Worm (Caenorhabditis elegans): ENCODE results near the gene Y39B6A.3.

Gene Y39B6A.3

DNA sequence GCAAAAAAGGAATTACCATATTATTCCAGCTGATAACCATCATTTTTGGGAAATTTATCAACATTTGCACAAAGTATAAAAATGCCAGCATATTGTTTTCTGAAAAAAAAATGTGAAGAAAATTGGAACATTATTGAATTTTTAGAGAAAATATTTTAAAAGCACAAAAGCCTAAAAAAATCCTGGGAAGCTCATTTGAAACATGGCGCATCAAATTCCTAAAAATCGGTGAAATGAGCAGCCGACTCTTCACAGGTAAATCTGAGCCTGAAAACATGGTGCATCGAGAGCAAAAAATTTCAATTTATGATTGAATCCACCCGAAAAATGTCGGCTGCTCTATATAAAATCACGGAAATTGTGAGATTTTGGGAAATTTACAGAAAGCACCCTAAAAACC, 40.8 kb downstream of the Y39B6A.3 start, which contains the start of gene Y39B6A.7:
Gene Y39B6A.7, minus strand, starts transcription at position 101 of the 400 bp plus-strand sequence.
- TF ChIP-seq ceh-18 (tag; optimal IDR thresholded peaks at IDR 0.05) (no peak), pax-1 (tag; optimal IDR thresholded peaks at IDR 0.05) (no peak), tbx-2 (tag; optimal IDR thresholded peaks at IDR 0.05) (no peak), unc-42 (tag; optimal IDR thresholded peaks at IDR 0.05) (no peak), fkh-10 (GFP tag; optimal IDR thresholded peaks at IDR 0.05) (no peak), pha-4 (tag; optimal IDR thresholded peaks at IDR 0.05) (no peak), sox-4 (tag; optimal IDR thresholded peaks at IDR 0.05) (no peak), syd-9 (tag; optimal IDR thresholded peaks at IDR 0.05) (no peak), Y22D7AL.16 (tag; optimal IDR thresholded peaks at IDR 0.05) (no peak), C08G9.2 (tag; optimal IDR thresholded peaks at IDR 0.05) (no peak), dmd-4 (tag; optimal IDR thresholded peaks at IDR 0.05; ENCODE audit: borderline replicate concordance) (no peak)

DNA sequence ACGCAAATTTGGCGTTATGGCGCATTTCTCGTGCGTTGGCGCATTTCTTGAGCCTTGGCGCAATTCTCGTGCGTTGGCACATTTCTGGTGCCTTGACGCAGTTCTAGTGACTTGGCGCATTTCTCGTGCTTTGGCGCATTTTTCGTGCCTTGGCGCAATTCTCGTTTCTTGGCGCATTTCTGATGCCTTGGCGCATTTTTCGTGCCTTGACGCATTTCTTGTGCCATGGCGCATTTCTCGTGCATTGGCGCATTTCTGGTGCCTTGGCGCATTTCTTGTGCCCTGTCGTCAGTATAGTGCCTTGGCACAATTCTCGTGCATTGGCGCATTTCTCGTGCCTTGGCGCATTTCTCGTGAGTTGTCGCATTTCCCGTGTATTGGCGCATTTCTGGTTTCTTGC, 41.5 kb downstream of the Y39B6A.3 start:
- TF ChIP-seq K02D7.2 (tag; optimal IDR thresholded peaks at IDR 0.05) (no peak), eyg-1 (tag; optimal IDR thresholded peaks at IDR 0.05) (no peak), mec-3 (tag; optimal IDR thresholded peaks at IDR 0.05; ENCODE audit: borderline replicate concordance) (peak; percentile 64), hlh-6 (tag; optimal IDR thresholded peaks at IDR 0.05) (peak; percentile 16), ets-4 (tag; optimal IDR thresholded peaks at IDR 0.05) (no peak), elt-4 (tag; optimal IDR thresholded peaks at IDR 0.05) (no peak), pha-4 (tag; optimal IDR thresholded peaks at IDR 0.05) (no peak), rnt-1 (tag; optimal IDR thresholded peaks at IDR 0.05) (no peak), tbx-2 (tag; optimal IDR thresholded peaks at IDR 0.05) (no peak)

DNA sequence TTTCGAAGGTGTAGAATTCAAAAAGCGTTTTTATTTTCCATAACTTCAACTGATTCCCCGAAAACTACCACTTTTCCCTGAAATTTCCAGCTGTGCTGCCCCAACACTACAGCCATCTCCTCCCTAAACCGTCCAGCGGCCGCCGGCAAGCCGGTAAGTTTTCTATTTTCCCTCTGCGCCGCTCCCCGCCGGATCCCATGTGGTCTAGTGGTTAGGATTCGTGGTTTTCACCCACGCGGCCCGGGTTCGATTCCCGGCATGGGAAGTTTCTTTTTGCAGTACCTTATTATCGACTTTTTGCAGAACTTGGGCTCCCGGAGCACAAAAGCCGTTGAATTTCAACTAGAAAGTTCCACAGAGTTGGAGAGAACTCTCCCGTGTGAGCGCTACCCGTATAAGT, 47.2 kb downstream of the Y39B6A.3 start:
- TF ChIP-seq C08G9.2 (tag; optimal IDR thresholded peaks at IDR 0.05), result peak; percentile 12
- TF ChIP-seq gmeb-2 (tag; optimal IDR thresholded peaks at IDR 0.05), result peak; percentile 10
- TF ChIP-seq ceh-9 (tag; optimal IDR thresholded peaks at IDR 0.05), result no peak
- TF ChIP-seq ceh-34 (tag; optimal IDR thresholded peaks at IDR 0.05), result peak; percentile 15
- no peak for TF ChIP-seq fax-1 (tag; optimal IDR thresholded peaks at IDR 0.05)
- no peak for TF ChIP-seq ceh-45 (GFP tag; IDR thresholded peaks at IDR 0.05)

DNA sequence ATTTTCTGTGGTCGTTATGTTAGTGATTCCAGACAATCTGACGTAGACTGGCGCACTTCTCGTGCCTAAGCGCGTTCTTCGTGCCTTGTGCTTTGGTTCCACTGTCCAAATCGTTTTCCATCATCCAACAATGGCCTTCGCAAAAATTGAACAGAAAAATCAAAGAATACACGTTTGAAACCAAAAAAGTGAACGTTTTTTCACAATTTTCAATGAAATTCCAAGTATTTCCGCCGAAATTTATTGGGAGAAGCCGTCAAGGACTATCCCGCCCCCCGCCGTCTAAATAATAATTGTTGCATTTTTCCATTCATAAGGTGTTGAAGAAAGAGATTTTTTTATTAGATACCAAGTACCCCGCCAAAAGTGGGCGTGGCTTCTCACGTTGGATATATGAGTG, 49.3 kb downstream of the Y39B6A.3 start, which contains the start of gene cpg-23:
Gene cpg-23, plus strand, starts transcription at position 301 of the 400 bp plus-strand sequence.
- TF ChIP-seq mec-3 (tag; optimal IDR thresholded peaks at IDR 0.05; ENCODE audit: borderline replicate concordance), result no peak
- no peak for TF ChIP-seq ceh-6 (GFP tag; optimal IDR thresholded peaks at IDR 0.05)
- TF ChIP-seq nfya-1 (tag; optimal IDR thresholded peaks at IDR 0.05), result no peak
- TF ChIP-seq F13H6.1 (tag; optimal IDR thresholded peaks at IDR 0.05), result no peak
- no peak for TF ChIP-seq ceh-9 (tag; optimal IDR thresholded peaks at IDR 0.05)
- TF ChIP-seq fkh-10 (GFP tag; optimal IDR thresholded peaks at IDR 0.05), result no peak
- no peak for TF ChIP-seq ref-2 (tag; optimal IDR thresholded peaks at IDR 0.05)
- TF ChIP-seq dve-1 (tag; optimal IDR thresholded peaks at IDR 0.05), result no peak
- no peak for TF ChIP-seq ceh-18 (tag; optimal IDR thresholded peaks at IDR 0.05)
- no peak for TF ChIP-seq fax-1 (tag; optimal IDR thresholded peaks at IDR 0.05)
- no peak for TF ChIP-seq ceh-30 (tag; optimal IDR thresholded peaks at IDR 0.05)
- no peak for TF ChIP-seq nhr-11 (tag; optimal IDR thresholded peaks at IDR 0.05)
- no peak for TF ChIP-seq ceh-48 (tag; optimal IDR thresholded peaks at IDR 0.05)
- TF ChIP-seq ceh-22 (tag; optimal IDR thresholded peaks at IDR 0.05), result no peak
- no peak for TF ChIP-seq elt-2 (tag; optimal IDR thresholded peaks at IDR 0.05)
- TF ChIP-seq lin-11 (tag; optimal IDR thresholded peaks at IDR 0.05), result no peak
- TF ChIP-seq tbx-7 (tag; optimal IDR thresholded peaks at IDR 0.05), result no peak
